Fruit fly (Drosophila melanogaster) whole organism, embryonic: ENCODE data around the gene CG12024.

Experiments
- Abd-B ChIP-seq: fragments of 200-800 bp; sonication (Bioruptor generic); optimal IDR thresholded peaks from 2 replicates; lab custom pipeline; 2018; ENCODE audit warnings: missing biosample characterization, mild to moderate bottlenecking, missing genetic modification characterization, moderate library complexity
- B-H2 ChIP-seq: fragments of 200-800 bp; sonication (Bioruptor generic); optimal IDR thresholded peaks from 2 replicates; lab custom pipeline; 2018; ENCODE audit warnings: missing biosample characterization, mild to moderate bottlenecking, missing genetic modification characterization
- Blimp-1 ChIP-seq: fragments of 200-800 bp; sonication (Bioruptor generic); optimal IDR thresholded peaks from 3 replicates; lab custom pipeline; 2018; ENCODE audit warnings: missing biosample characterization, missing genetic modification characterization, mild to moderate bottlenecking, moderate library complexity, missing genetic modification reagents
- CG10431 ChIP-seq: fragments of 200-800 bp; sonication (Bioruptor generic); optimal IDR thresholded peaks from 3 replicates; lab custom pipeline; 2018; ENCODE audit warnings: missing biosample characterization, mild to moderate bottlenecking, missing genetic modification characterization
- CG10543 ChIP-seq: fragments of 200-800 bp; sonication (Bioruptor generic); optimal IDR thresholded peaks from 3 replicates; lab custom pipeline; 2017; ENCODE audit warnings: missing biosample characterization, mild to moderate bottlenecking, missing genetic modification characterization, moderate library complexity
- CG11093 ChIP-seq: fragments of 200-800 bp; sonication (Bioruptor generic); IDR thresholded peaks from 3 replicates; pipeline ENCODE4 v1.3.6; 2022; ENCODE audit warnings: missing biosample characterization, missing genetic modification characterization
- CG13894 ChIP-seq: fragments of 200-800 bp; sonication (Bioruptor generic); optimal IDR thresholded peaks from 3 replicates; lab custom pipeline; 2018; ENCODE audit warnings: missing biosample characterization, mild to moderate bottlenecking, missing genetic modification characterization, moderate library complexity
- CG14014 ChIP-seq: fragments of 200-800 bp; sonication (Bioruptor generic); IDR thresholded peaks from 2 replicates; pipeline ENCODE4 v1.3.6; 2022; ENCODE audit warnings: missing biosample characterization, missing genetic modification characterization
- CG15479 ChIP-seq: fragments of 200-800 bp; sonication (Bioruptor generic); optimal IDR thresholded peaks from 3 replicates; lab custom pipeline; 2019; ENCODE audit warnings: missing biosample characterization, mild to moderate bottlenecking, missing genetic modification characterization, moderate library complexity
- CG15601 ChIP-seq: fragments of 200-800 bp; sonication (Bioruptor generic); optimal IDR thresholded peaks from 3 replicates; lab custom pipeline; 2019; ENCODE audit warnings: missing biosample characterization, mild to moderate bottlenecking, missing genetic modification characterization, moderate library complexity
- CG16813 ChIP-seq: fragments of 200-800 bp; sonication (Bioruptor generic); IDR thresholded peaks from 3 replicates; pipeline ENCODE4 v1.3.6; 2022; ENCODE audit warnings: missing biosample characterization, missing genetic modification characterization; ENCODE audit not compliant: partially characterized antibody
- CG17385 ChIP-seq: fragments of 200-800 bp; sonication (Bioruptor generic); optimal IDR thresholded peaks from 3 replicates; lab custom pipeline; 2018; ENCODE audit warnings: missing biosample characterization, mild to moderate bottlenecking, missing genetic modification characterization
- CG17802 ChIP-seq: fragments of 200-800 bp; sonication (Bioruptor generic); optimal IDR thresholded peaks from 2 replicates; lab custom pipeline; 2018; ENCODE audit warnings: missing biosample characterization, mild to moderate bottlenecking, missing genetic modification characterization, moderate library complexity
- CG1832 ChIP-seq: fragments of 200-800 bp; sonication (Bioruptor generic); optimal IDR thresholded peaks from 2 replicates; lab custom pipeline; 2017; ENCODE audit warnings: missing biosample characterization, mild to moderate bottlenecking, missing genetic modification characterization, inconsistent platforms
- CG2712 ChIP-seq: fragments of 200-800 bp; optimal IDR thresholded peaks from 3 replicates; lab custom pipeline; 2019; ENCODE audit warnings: missing biosample characterization, mild to moderate bottlenecking, missing genetic modification characterization, moderate library complexity
- CG3281 ChIP-seq: fragments of 200-800 bp; sonication (Bioruptor generic); optimal IDR thresholded peaks from 3 replicates; lab custom pipeline; 2017; ENCODE audit warnings: missing biosample characterization, mild to moderate bottlenecking, missing genetic modification characterization
- CG34376 ChIP-seq: fragments of 200-800 bp; sonication (Bioruptor generic); optimal IDR thresholded peaks from 2 replicates; lab custom pipeline; 2018; ENCODE audit warnings: missing biosample characterization, mild to moderate bottlenecking, missing genetic modification characterization
- CG4404 ChIP-seq: fragments of 200-800 bp; sonication (Bioruptor generic); IDR thresholded peaks from 2 replicates; pipeline ENCODE4 v1.3.6; 2022; ENCODE audit warnings: missing biosample characterization, missing genetic modification characterization
- CG6654 ChIP-seq: fragments of 200-800 bp; sonication (Bioruptor generic); optimal IDR thresholded peaks from 2 replicates; lab custom pipeline; 2017; ENCODE audit warnings: missing biosample characterization, mild to moderate bottlenecking, missing genetic modification characterization
- CG7987 ChIP-seq: fragments of 200-800 bp; sonication (Bioruptor generic); optimal IDR thresholded peaks from 2 replicates; lab custom pipeline; 2018; ENCODE audit warnings: missing biosample characterization, mild to moderate bottlenecking, missing genetic modification characterization, moderate library complexity
- CrebB ChIP-seq: fragments of 200-800 bp; sonication (Bioruptor generic); optimal IDR thresholded peaks from 3 replicates; lab custom pipeline; 2018; ENCODE audit warnings: missing biosample characterization, mild to moderate bottlenecking, missing genetic modification characterization
- Dek ChIP-seq: fragments of 200-800 bp; sonication (Bioruptor generic); optimal IDR thresholded peaks from 3 replicates; lab custom pipeline; 2019; ENCODE audit warnings: missing biosample characterization, mild to moderate bottlenecking, missing genetic modification characterization, moderate library complexity
- Doc3 ChIP-seq: fragments of 200-800 bp; sonication (Bioruptor generic); IDR thresholded peaks from 3 replicates; pipeline ENCODE4 v1.3.6; 2022; ENCODE audit warnings: missing biosample characterization, missing genetic modification characterization; ENCODE audit not compliant: partially characterized antibody
- Dref ChIP-seq: fragments of 200-800 bp; sonication (Bioruptor generic); IDR thresholded peaks from 2 replicates; pipeline ENCODE4 v1.3.6; 2022; ENCODE audit warnings: missing biosample characterization, missing genetic modification characterization
- Eip74EF ChIP-seq, 2 experiments: fragments of 200-800 bp in 1 of 2; fragments of >200 bp in 1 of 2; sonication (Bioruptor generic) in 1 of 2; optimal IDR thresholded peaks; 2 replicates each; lab custom pipeline; 2017 to 2019; ENCODE audit warnings: missing biosample characterization in 2 of 2, missing genetic modification characterization in 2 of 2, mild to moderate bottlenecking in 1 of 2, moderate library complexity in 1 of 2
- Elba2 ChIP-seq: fragments of 200-800 bp; sonication (Bioruptor generic); optimal IDR thresholded peaks from 3 replicates; lab custom pipeline; 2016; ENCODE audit warnings: missing biosample characterization, missing genetic modification characterization
- H2.0 ChIP-seq: fragments of 200-800 bp; sonication (Bioruptor generic); IDR thresholded peaks from 2 replicates; pipeline ENCODE4 v1.3.6; 2022; ENCODE audit warnings: missing biosample characterization, missing genetic modification characterization
- HLH3B ChIP-seq: fragments of 200-800 bp; sonication (Bioruptor generic); IDR thresholded peaks from 2 replicates; pipeline ENCODE4 v1.3.6; 2022; ENCODE audit warnings: missing biosample characterization, missing genetic modification characterization
- MESR4 ChIP-seq: fragments of 200-800 bp; sonication (Bioruptor generic); optimal IDR thresholded peaks from 2 replicates; lab custom pipeline; 2018; ENCODE audit warnings: missing biosample characterization, mild to moderate bottlenecking, missing genetic modification characterization, moderate library complexity
- Poxn ChIP-seq: fragments of 200-800 bp; sonication (Bioruptor generic); IDR thresholded peaks from 2 replicates; pipeline ENCODE4 v1.3.6; 2022; ENCODE audit warnings: missing biosample characterization, missing genetic modification characterization
- Vsx1 ChIP-seq: fragments of 200-800 bp; sonication (Bioruptor generic); optimal IDR thresholded peaks from 2 replicates; lab custom pipeline; 2017; ENCODE audit warnings: missing biosample characterization, mild to moderate bottlenecking, missing genetic modification characterization, missing genetic modification reagents
- Xbp1 ChIP-seq: fragments of 200-800 bp; sonication (Bioruptor generic); optimal IDR thresholded peaks from 3 replicates; lab custom pipeline; 2016; ENCODE audit warnings: missing biosample characterization, mild to moderate bottlenecking, missing genetic modification characterization
- abd-A ChIP-seq: fragments of 200-800 bp; sonication (Bioruptor generic); optimal IDR thresholded peaks from 3 replicates; lab custom pipeline; 2019; ENCODE audit warnings: missing biosample characterization, mild to moderate bottlenecking, missing genetic modification characterization, moderate library complexity
- chinmo ChIP-seq: fragments of 200-800 bp; sonication (Bioruptor generic); IDR thresholded peaks from 4 replicates; pipeline ENCODE4 v1.3.6; 2022; ENCODE audit warnings: missing biosample characterization, missing genetic modification characterization; ENCODE audit not compliant: partially characterized antibody
- cwo ChIP-seq: fragments of 200-800 bp; sonication (Bioruptor generic); optimal IDR thresholded peaks from 3 replicates; lab custom pipeline; 2017; ENCODE audit warnings: missing biosample characterization, missing genetic modification characterization, mild to moderate bottlenecking, moderate library complexity, missing genetic modification reagents
- exex ChIP-seq: fragments of 200-800 bp; sonication (Bioruptor generic); optimal IDR thresholded peaks from 4 replicates; lab custom pipeline; 2018; ENCODE audit warnings: missing biosample characterization, mild to moderate bottlenecking, missing genetic modification characterization, moderate library complexity
- ftz-f1 ChIP-seq: fragments of 200-800 bp; sonication (Bioruptor generic); optimal IDR thresholded peaks from 2 replicates; lab custom pipeline; 2016; ENCODE audit warnings: missing biosample characterization, missing genetic modification characterization
- gfzf ChIP-seq: fragments of 200-800 bp; sonication (Bioruptor generic); optimal IDR thresholded peaks from 2 replicates; lab custom pipeline; 2016; ENCODE audit warnings: missing biosample characterization, mild to moderate bottlenecking, missing genetic modification characterization, moderate library complexity
- insv ChIP-seq, 2 experiments: fragments of 200-800 bp; sonication (Bioruptor generic); optimal IDR thresholded peaks; 3 replicates each; lab custom pipeline; 2016 to 2018; ENCODE audit warnings: missing biosample characterization in 2 of 2, missing genetic modification characterization in 2 of 2
- lab ChIP-seq: fragments of 200-800 bp; sonication (Bioruptor generic); optimal IDR thresholded peaks from 3 replicates; lab custom pipeline; 2017; ENCODE audit warnings: missing biosample characterization, missing genetic modification characterization, mild to moderate bottlenecking, moderate library complexity, missing genetic modification reagents
- oc ChIP-seq: fragments of 200-800 bp; sonication (Bioruptor generic); optimal IDR thresholded peaks from 2 replicates; lab custom pipeline; 2018; ENCODE audit warnings: missing biosample characterization, mild to moderate bottlenecking, missing genetic modification characterization, moderate library complexity
- org-1 ChIP-seq: fragments of 200-800 bp; sonication (Bioruptor generic); optimal IDR thresholded peaks from 2 replicates; lab custom pipeline; 2017; ENCODE audit warnings: missing biosample characterization, missing genetic modification characterization
- peb ChIP-seq: fragments of 200-800 bp; sonication (Bioruptor generic); IDR thresholded peaks from 2 replicates; pipeline ENCODE4 v1.3.6; 2022; ENCODE audit warnings: missing biosample characterization, missing genetic modification characterization
- pros ChIP-seq: fragments of 200-800 bp; sonication (Bioruptor generic); optimal IDR thresholded peaks from 3 replicates; lab custom pipeline; 2019; ENCODE audit warnings: missing biosample characterization, mild to moderate bottlenecking, missing genetic modification characterization, moderate library complexity
- sd ChIP-seq: fragments of 200-800 bp; sonication (Bioruptor generic); optimal IDR thresholded peaks from 3 replicates; lab custom pipeline; 2018; ENCODE audit warnings: missing biosample characterization, mild to moderate bottlenecking, missing genetic modification characterization, moderate library complexity
- sens-2 ChIP-seq: fragments of 200-800 bp; sonication (Bioruptor generic); IDR thresholded peaks from 2 replicates; pipeline ENCODE4 v1.3.6; 2022; ENCODE audit warnings: missing biosample characterization, missing genetic modification characterization
- tin ChIP-seq: fragments of 200-800 bp; sonication (Bioruptor generic); optimal IDR thresholded peaks from 3 replicates; lab custom pipeline; 2016; ENCODE audit warnings: missing biosample characterization, missing genetic modification characterization
- ttk ChIP-seq: fragments of 200-800 bp; sonication (Bioruptor generic); IDR thresholded peaks from 2 replicates; pipeline ENCODE4 v2.1.2; 2022; ENCODE audit warnings: missing biosample characterization, missing genetic modification characterization
- tx ChIP-seq: fragments of 200-800 bp; sonication (Bioruptor generic); optimal IDR thresholded peaks from 2 replicates; lab custom pipeline; 2016; ENCODE audit warnings: missing biosample characterization, missing genetic modification characterization
- vfl ChIP-seq: fragments of 200-800 bp; sonication (Bioruptor generic); optimal IDR thresholded peaks from 2 replicates; lab custom pipeline; 2016; ENCODE audit warnings: missing biosample characterization, missing genetic modification characterization

The CG12024 gene

DNA sequence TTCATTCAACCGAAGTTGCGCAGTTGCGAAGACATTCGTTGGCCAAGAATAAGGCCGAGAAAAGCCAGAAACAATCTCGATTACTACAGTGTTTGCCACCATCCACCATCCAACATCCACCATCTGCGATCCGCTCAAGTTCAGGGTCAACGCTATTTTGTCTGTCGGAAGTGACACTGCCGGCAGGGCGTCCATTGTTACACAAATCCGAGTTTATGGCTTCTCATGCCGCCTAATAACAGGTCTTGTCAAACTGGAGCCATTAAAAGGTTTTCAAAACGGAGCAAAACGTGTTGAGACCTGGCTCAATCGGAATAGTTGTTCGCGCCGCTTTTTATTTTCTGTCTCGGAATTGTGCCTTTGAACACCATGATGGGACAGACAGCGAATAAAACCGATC lies 38.1 kb upstream of the CG12024 start:
- TF ChIP-seq oc (tag; lab: Kevin White, UChicago) (peak; percentile 89), Vsx1 (no peak), Xbp1 (GFP tag; lab: Kevin White, UChicago) (no peak), CG4404 (GFP tag; lab: Robert Waterston, UW) (no peak), Doc3 (GFP tag; lab: Robert Waterston, UW) (no peak), CG10543 (GFP tag; lab: Kevin White, UChicago) (peak; percentile 10), CG17802 (tag; lab: Kevin White, UChicago) (no peak), CG7987 (GFP tag; lab: Kevin White, UChicago) (no peak), Dek (tag; lab: Kevin White, UChicago) (no peak), CG15601 (tag; lab: Kevin White, UChicago) (no peak), CG3281 (no peak), tx (GFP tag; lab: Kevin White, UChicago) (no peak), vfl (GFP tag; lab: Kevin White, UChicago) (no peak), lab (GFP tag; lab: Kevin White, UChicago) (no peak), CG10431 (GFP tag; lab: Kevin White, UChicago) (no peak), Abd-B (GFP tag; lab: Kevin White, UChicago) (no peak), Eip74EF (GFP tag; optimal IDR thresholded peaks at IDR 0.05; lab: Kevin White, UChicago) (peak in 1 of 2 experiments; percentile 98), CG17385 (no peak), sens-2 (GFP tag; lab: Robert Waterston, UW) (no peak), MESR4 (GFP tag; lab: Kevin White, UChicago) (no peak), Dref (no peak), org-1 (GFP tag; lab: Kevin White, UChicago) (no peak), CG16813 (GFP tag; lab: Robert Waterston, UW) (no peak), ftz-f1 (GFP tag; lab: Kevin White, UChicago) (peak; percentile 55), cwo (GFP tag; lab: Kevin White, UChicago) (peak; percentile 25), CG6654 (GFP tag; lab: Kevin White, UChicago) (no peak), CrebB (tag; lab: Kevin White, UChicago) (no peak), CG34376 (GFP tag; lab: Kevin White, UChicago) (no peak), H2.0 (GFP tag; lab: Robert Waterston, UW) (no peak), Blimp-1 (GFP tag; lab: Kevin White, UChicago) (no peak), CG15479 (GFP tag; lab: Kevin White, UChicago) (no peak), exex (tag; lab: Kevin White, UChicago) (no peak), CG1832 (GFP tag; lab: Kevin White, UChicago) (no peak), CG13894 (tag; lab: Kevin White, UChicago) (peak; percentile 59), Poxn (GFP tag; lab: Robert Waterston, UW) (no peak), peb (GFP tag; lab: Robert Waterston, UW) (no peak), CG14014 (GFP tag; lab: Robert Waterston, UW) (no peak), B-H2 (GFP tag; lab: Kevin White, UChicago) (peak; percentile 35), HLH3B (GFP tag; lab: Robert Waterston, UW) (no peak), chinmo (GFP tag; lab: Robert Waterston, UW) (peak; percentile 96), Elba2 (GFP tag; lab: Kevin White, UChicago) (no peak), ttk (GFP tag; lab: Robert Waterston, UW) (no peak), CG11093 (GFP tag; lab: Robert Waterston, UW) (no peak), pros (peak; percentile 5), abd-A (peak; percentile 98), insv (GFP tag; optimal IDR thresholded peaks at IDR 0.05; lab: Kevin White, UChicago) (no peak), sd (peak; percentile 60), tin (GFP tag; lab: Kevin White, UChicago) (no peak), CG2712 (tag; lab: Kevin White, UChicago) (no peak), gfzf (GFP tag; lab: Kevin White, UChicago) (no peak)
